Worm (Caenorhabditis elegans): ENCODE data around the gene nhr-249.

nhr-249 gene

ce11 chrIV:6974162-6974938, 2.0 kb upstream of the nhr-249 start (continued):
- TF ChIP-seq ztf-22 (GFP tag; optimal IDR thresholded peaks at IDR 0.05) (no peak), bed-1 (GFP tag; IDR thresholded peaks at IDR 0.05) (no peak), F23B12.7 (tag; optimal IDR thresholded peaks at IDR 0.05; ENCODE audit: insufficient read depth) (no peak), nhr-120 (GFP tag; IDR thresholded peaks at IDR 0.05) (0 out of 2 replicates have a peak, but pooled peaks have one; percentile 5), attf-6 (GFP tag; IDR thresholded peaks at IDR 0.05) (peak; percentile 84), hmg-1.2 (GFP tag; IDR thresholded peaks at IDR 0.05) (peak; percentile 36; the same call in 1 of the 2 replicates), lin-35 (GFP tag; optimal IDR thresholded peaks at IDR 0.05) (no peak), nhr-90 (tag; optimal IDR thresholded peaks at IDR 0.05) (no peak), snpc-3.4 (tag; optimal IDR thresholded peaks at IDR 0.05) (peak; percentile 37), F49E8.2 (tag; optimal IDR thresholded peaks at IDR 0.05; ENCODE audit: insufficient read depth) (peak; percentile 82), lin-26 (GFP tag; IDR thresholded peaks at IDR 0.05) (peak; percentile 64; the same call in 1 of the 2 replicates), Y53G8AR.9 (GFP tag; conservative IDR thresholded peaks at IDR 0.05) (peak; percentile 80), die-1 (tag; optimal IDR thresholded peaks at IDR 0.05) (peak; percentile 11), nfyb-1 (GFP tag; IDR thresholded peaks at IDR 0.05) (no peak; the same call in 1 of the 2 replicates), athp-1 (tag; optimal IDR thresholded peaks at IDR 0.05) (peak; percentile 62), Y95B8A.8 (GFP tag; IDR thresholded peaks at IDR 0.05) (0 out of 2 replicates have a peak, but pooled peaks have one; percentile 35), rcor-1 (GFP tag; IDR thresholded peaks at IDR 0.05) (peak; percentile 75), ZK185.1 (tag; optimal IDR thresholded peaks at IDR 0.05; ENCODE audit: poor library complexity, severe bottlenecking) (no peak), F37B4.10 (GFP tag; IDR thresholded peaks at IDR 0.05) (no peak), madf-3 (GFP tag; IDR thresholded peaks at IDR 0.05) (peak; percentile 80), hrde-1 (tag; optimal IDR thresholded peaks at IDR 0.05; ENCODE audit: borderline replicate concordance) (peak; percentile 64), snpc-4 (GFP tag; optimal IDR thresholded peaks at IDR 0.05) (peak; percentile 46), snpc-4 (tag; optimal IDR thresholded peaks at IDR 0.05) (peak in 2 of 4 experiments; percentile 75 to 76), unc-62 (GFP tag; optimal IDR thresholded peaks at IDR 0.05) (no peak), ceh-100 (GFP tag; IDR thresholded peaks at IDR 0.05) (peak; percentile 58; the same call in 1 of the 2 replicates), unc-130 (GFP tag; optimal IDR thresholded peaks at IDR 0.05) (no peak), sdz-38 (tag; optimal IDR thresholded peaks at IDR 0.05) (no peak), snpc-1.3 (tag; optimal IDR thresholded peaks at IDR 0.05; ENCODE audit: insufficient read depth) (peak; percentile 53), lsl-1 (GFP tag; optimal IDR thresholded peaks at IDR 0.05) (peak; percentile 42), ztf-25 (GFP tag; IDR thresholded peaks at IDR 0.05) (no peak), tbx-9 (tag; optimal IDR thresholded peaks at IDR 0.05; ENCODE audit: borderline replicate concordance) (no peak), ztf-18 (tag; optimal IDR thresholded peaks at IDR 0.05) (peak; percentile 15), lin-54 (GFP tag; optimal IDR thresholded peaks at IDR 0.05) (peak; percentile 49), T07F8.4 (tag; optimal IDR thresholded peaks at IDR 0.05) (no peak), hlh-26 (GFP tag; conservative IDR thresholded peaks at IDR 0.05) (no peak), let-526 (GFP tag; IDR thresholded peaks at IDR 0.05) (no peak), egrh-3 (GFP tag; IDR thresholded peaks at IDR 0.05) (peak; percentile 71; the same call in 1 of the 2 replicates), aptf-2 (GFP tag; conservative IDR thresholded peaks at IDR 0.05) (no peak), F10E7.11 (tag; optimal IDR thresholded peaks at IDR 0.05) (no peak), gei-17 (GFP tag; optimal IDR thresholded peaks at IDR 0.05) (no peak), ceh-79 (tag; optimal IDR thresholded peaks at IDR 0.05) (no peak), ceh-58 (GFP tag; IDR thresholded peaks at IDR 0.05) (0 out of 2 replicates have a peak, but pooled peaks have one; percentile 66), hsf-1 (GFP tag; IDR thresholded peaks at IDR 0.05) (peak; percentile 80), pbrm-1 (GFP tag; IDR thresholded peaks at IDR 0.05) (peak; percentile 60), F39B2.1 (GFP tag; IDR thresholded peaks at IDR 0.05) (peak; percentile 67; the same call in 1 of the 2 replicates), cebp-2 (GFP tag; IDR thresholded peaks at IDR 0.05) (peak; percentile 75; the same call in 1 of the 2 replicates)

All from whole organism, young adult.